Fruit fly (Drosophila melanogaster) whole organism, embryonic: ENCODE data around the gene CG32554.

Source experiments
- BEAF-32 ChIP-seq: fragments of 200-800 bp; sonication (Bioruptor generic); optimal IDR thresholded peaks from 3 replicates; lab custom pipeline; 2017; ENCODE audit warnings: missing biosample characterization, missing genetic modification characterization, mild to moderate bottlenecking, moderate library complexity, missing genetic modification reagents
- CG10654 ChIP-seq: fragments of 200-800 bp; sonication (Bioruptor generic); optimal IDR thresholded peaks from 2 replicates; lab custom pipeline; 2016; ENCODE audit warnings: missing biosample characterization, missing genetic modification characterization
- CG13287 ChIP-seq: fragments of 200-800 bp; sonication (Bioruptor generic); IDR thresholded peaks from 2 replicates; pipeline ENCODE4 v1.3.6; 2022; ENCODE audit warnings: missing biosample characterization, missing genetic modification characterization; ENCODE audit not compliant: partially characterized antibody
- CG14710 ChIP-seq: fragments of 200-800 bp; sonication (Bioruptor generic); optimal IDR thresholded peaks from 3 replicates; lab custom pipeline; 2019; ENCODE audit warnings: missing biosample characterization, mild to moderate bottlenecking, missing genetic modification characterization, moderate library complexity
- CG14860 ChIP-seq: fragments of 200-800 bp; sonication (Bioruptor generic); IDR thresholded peaks from 3 replicates; pipeline ENCODE4 v1.3.6; 2022; ENCODE audit warnings: missing biosample characterization, missing genetic modification characterization; ENCODE audit not compliant: partially characterized antibody
- CG15514 ChIP-seq: fragments of 200-800 bp; sonication (Bioruptor generic); optimal IDR thresholded peaks from 3 replicates; lab custom pipeline; 2017; ENCODE audit warnings: missing biosample characterization, missing genetic modification characterization, mild to moderate bottlenecking, moderate library complexity, missing genetic modification reagents
- CG1603 ChIP-seq: fragments of 200-800 bp; sonication (Bioruptor generic); optimal IDR thresholded peaks from 2 replicates; lab custom pipeline; 2019; ENCODE audit warnings: missing biosample characterization, mild to moderate bottlenecking, missing genetic modification characterization, moderate library complexity
- CG16779 ChIP-seq: fragments of 200-800 bp; sonication (Bioruptor generic); IDR thresholded peaks from 2 replicates; pipeline ENCODE4 v1.3.6; 2022; ENCODE audit warnings: missing biosample characterization, missing genetic modification characterization
- CG16813 ChIP-seq: fragments of 200-800 bp; sonication (Bioruptor generic); IDR thresholded peaks from 3 replicates; pipeline ENCODE4 v1.3.6; 2022; ENCODE audit warnings: missing biosample characterization, missing genetic modification characterization; ENCODE audit not compliant: partially characterized antibody
- CG17186 ChIP-seq: fragments of 200-800 bp; sonication (Bioruptor generic); optimal IDR thresholded peaks from 3 replicates; lab custom pipeline; 2017; ENCODE audit warnings: missing biosample characterization, missing genetic modification reagents, missing genetic modification characterization
- CG17612 ChIP-seq: fragments of 200-800 bp; sonication (Bioruptor generic); IDR thresholded peaks from 2 replicates; pipeline ENCODE4 v1.3.6; 2022; ENCODE audit warnings: missing biosample characterization, missing genetic modification characterization
- CG18599 ChIP-seq: fragments of 200-800 bp; sonication (Bioruptor generic); optimal IDR thresholded peaks from 3 replicates; lab custom pipeline; 2017; ENCODE audit warnings: missing biosample characterization, missing genetic modification characterization, mild to moderate bottlenecking, moderate library complexity, missing genetic modification reagents
- CG2116 ChIP-seq: fragments of 200-800 bp; sonication (Bioruptor generic); optimal IDR thresholded peaks from 3 replicates; lab custom pipeline; 2018; ENCODE audit warnings: missing biosample characterization, mild to moderate bottlenecking, missing genetic modification characterization
- CG2129 ChIP-seq: fragments of 200-800 bp; sonication (Bioruptor generic); IDR thresholded peaks from 2 replicates; pipeline ENCODE4 v1.3.6; 2022; ENCODE audit warnings: missing biosample characterization, missing genetic modification characterization; ENCODE audit not compliant: partially characterized antibody
- CG3995 ChIP-seq: fragments of 200-800 bp; sonication (Bioruptor generic); optimal IDR thresholded peaks from 3 replicates; lab custom pipeline; 2016; ENCODE audit warnings: missing biosample characterization, missing genetic modification characterization
- CG42726 ChIP-seq: fragments of 200-800 bp; sonication (Bioruptor generic); IDR thresholded peaks from 2 replicates; pipeline ENCODE4 v1.3.6; 2022; ENCODE audit warnings: missing biosample characterization, missing genetic modification characterization; ENCODE audit not compliant: partially characterized antibody
- CG6791 ChIP-seq: fragments of 200-800 bp; sonication (Bioruptor generic); IDR thresholded peaks from 3 replicates; pipeline ENCODE4 v1.3.6; 2022; ENCODE audit warnings: missing biosample characterization, missing genetic modification characterization; ENCODE audit not compliant: partially characterized antibody
- CG7271 ChIP-seq: fragments of 200-800 bp; sonication (Bioruptor generic); optimal IDR thresholded peaks from 2 replicates; lab custom pipeline; 2018; ENCODE audit warnings: missing biosample characterization, mild to moderate bottlenecking, missing genetic modification characterization, moderate library complexity
- CG7963 ChIP-seq: fragments of 200-800 bp; sonication (Bioruptor generic); IDR thresholded peaks from 3 replicates; pipeline ENCODE4 v1.3.6; 2022; ENCODE audit warnings: missing biosample characterization, missing genetic modification characterization; ENCODE audit not compliant: partially characterized antibody
- D19B ChIP-seq: fragments of 200-800 bp; sonication (Bioruptor generic); optimal IDR thresholded peaks from 2 replicates; lab custom pipeline; 2017; ENCODE audit warnings: missing biosample characterization, mild to moderate bottlenecking, missing genetic modification characterization
- Doc3 ChIP-seq: fragments of 200-800 bp; sonication (Bioruptor generic); IDR thresholded peaks from 3 replicates; pipeline ENCODE4 v1.3.6; 2022; ENCODE audit warnings: missing biosample characterization, missing genetic modification characterization; ENCODE audit not compliant: partially characterized antibody
- Dp ChIP-seq: fragments of 200-800 bp; sonication (Bioruptor generic); optimal IDR thresholded peaks from 2 replicates; lab custom pipeline; 2018; ENCODE audit warnings: missing biosample characterization, mild to moderate bottlenecking, missing genetic modification characterization, moderate library complexity
- Dref ChIP-seq: fragments of 200-800 bp; sonication (Bioruptor generic); IDR thresholded peaks from 2 replicates; pipeline ENCODE4 v1.3.6; 2022; ENCODE audit warnings: missing biosample characterization, missing genetic modification characterization
- E2f2 ChIP-seq: fragments of 200-800 bp; sonication (Bioruptor generic); IDR thresholded peaks from 2 replicates; pipeline ENCODE4 v1.3.6; 2022; ENCODE audit warnings: missing biosample characterization, missing genetic modification characterization
- Ets97D ChIP-seq: fragments of 200-800 bp; sonication (Bioruptor generic); optimal IDR thresholded peaks from 3 replicates; lab custom pipeline; 2016; ENCODE audit warnings: missing biosample characterization, missing genetic modification characterization
- HLH4C ChIP-seq: fragments of 200-800 bp; sonication (Bioruptor generic); IDR thresholded peaks from 3 replicates; pipeline ENCODE4 v1.3.6; 2022; ENCODE audit warnings: missing biosample characterization, missing genetic modification characterization; ENCODE audit not compliant: partially characterized antibody
- MBD-R2 ChIP-seq: fragments of 200-800 bp; sonication (Bioruptor generic); IDR thresholded peaks from 2 replicates; pipeline ENCODE4 v1.3.6; 2022; ENCODE audit warnings: missing biosample characterization, missing genetic modification characterization
- Myb ChIP-seq: fragments of 200-800 bp; sonication (Bioruptor generic); optimal IDR thresholded peaks from 2 replicates; lab custom pipeline; 2016; ENCODE audit warnings: missing biosample characterization, missing genetic modification characterization
- Opbp ChIP-seq: fragments of 200-800 bp; sonication (Bioruptor generic); IDR thresholded peaks from 3 replicates; pipeline ENCODE4 v1.3.6; 2022; ENCODE audit warnings: missing biosample characterization, missing genetic modification characterization; ENCODE audit not compliant: partially characterized antibody
- Side ChIP-seq: fragments of 200-800 bp; sonication (Bioruptor generic); optimal IDR thresholded peaks from 2 replicates; lab custom pipeline; 2016; ENCODE audit warnings: missing biosample characterization, missing genetic modification characterization
- Sin3A ChIP-seq: fragments of >200 bp; optimal IDR thresholded peaks from 2 replicates; lab custom pipeline; 2018
- Sry-δ ChIP-seq: fragments of 200-800 bp; sonication (Bioruptor generic); optimal IDR thresholded peaks from 2 replicates; lab custom pipeline; 2016; ENCODE audit warnings: missing biosample characterization, missing genetic modification characterization
- Xbp1 ChIP-seq: fragments of 200-800 bp; sonication (Bioruptor generic); optimal IDR thresholded peaks from 3 replicates; lab custom pipeline; 2016; ENCODE audit warnings: missing biosample characterization, mild to moderate bottlenecking, missing genetic modification characterization
- bbx ChIP-seq: fragments of 200-800 bp; sonication (Bioruptor generic); IDR thresholded peaks from 2 replicates; pipeline ENCODE4 v1.3.6; 2022; ENCODE audit warnings: missing biosample characterization, missing genetic modification characterization; ENCODE audit not compliant: partially characterized antibody
- chinmo ChIP-seq: fragments of 200-800 bp; sonication (Bioruptor generic); IDR thresholded peaks from 4 replicates; pipeline ENCODE4 v1.3.6; 2022; ENCODE audit warnings: missing biosample characterization, missing genetic modification characterization; ENCODE audit not compliant: partially characterized antibody
- crp ChIP-seq, 2 experiments: fragments of 200-800 bp; sonication (Bioruptor generic); optimal IDR thresholded peaks; 2 replicates in 1 of 2; 3 replicates in 1 of 2; lab custom pipeline; 2017; ENCODE audit warnings: missing biosample characterization in 2 of 2, missing genetic modification characterization in 2 of 2, mild to moderate bottlenecking in 1 of 2, moderate library complexity in 1 of 2
- hb ChIP-seq: fragments of 200-800 bp; sonication (Bioruptor generic); IDR thresholded peaks from 3 replicates; pipeline ENCODE4 v1.3.6; 2022; ENCODE audit warnings: missing biosample characterization, missing genetic modification characterization; ENCODE audit not compliant: partially characterized antibody
- hbn ChIP-seq: fragments of 200-800 bp; sonication (Bioruptor generic); IDR thresholded peaks from 2 replicates; pipeline ENCODE4 v1.3.6; 2022; ENCODE audit warnings: missing biosample characterization, missing genetic modification characterization; ENCODE audit not compliant: partially characterized antibody
- kni ChIP-seq: fragments of 200-800 bp; sonication (Bioruptor generic); optimal IDR thresholded peaks from 3 replicates; lab custom pipeline; 2017; ENCODE audit warnings: mild to moderate bottlenecking, missing biosample characterization, missing genetic modification reagents, missing genetic modification characterization
- knrl ChIP-seq: fragments of 200-800 bp; sonication (Bioruptor generic); IDR thresholded peaks from 3 replicates; pipeline ENCODE4 v1.3.6; 2022; ENCODE audit warnings: missing biosample characterization, missing genetic modification characterization; ENCODE audit not compliant: partially characterized antibody
- maf-S ChIP-seq: fragments of 200-800 bp; sonication (Bioruptor generic); optimal IDR thresholded peaks from 2 replicates; lab custom pipeline; 2016; ENCODE audit warnings: missing biosample characterization, missing genetic modification characterization
- phol ChIP-seq: fragments of 200-800 bp; sonication (Bioruptor generic); optimal IDR thresholded peaks from 3 replicates; lab custom pipeline; 2018; ENCODE audit warnings: missing biosample characterization, mild to moderate bottlenecking, missing genetic modification characterization, moderate library complexity
- scrt ChIP-seq: fragments of 200-800 bp; sonication (Bioruptor generic); optimal IDR thresholded peaks from 2 replicates; lab custom pipeline; 2018; ENCODE audit warnings: missing biosample characterization, mild to moderate bottlenecking, missing genetic modification characterization, moderate library complexity
- sens ChIP-seq: fragments of 200-800 bp; sonication (Bioruptor generic); peaks from one replicate; lab custom pipeline; 2016; ENCODE audit warnings: missing biosample characterization, missing genetic modification characterization
- tna ChIP-seq: fragments of 200-800 bp; sonication (Bioruptor generic); IDR thresholded peaks from 2 replicates; pipeline ENCODE4 v1.3.6; 2022; ENCODE audit warnings: missing biosample characterization, missing genetic modification characterization; ENCODE audit not compliant: partially characterized antibody
- ttk ChIP-seq: fragments of 200-800 bp; sonication (Bioruptor generic); IDR thresholded peaks from 2 replicates; pipeline ENCODE4 v2.1.2; 2022; ENCODE audit warnings: missing biosample characterization, missing genetic modification characterization
- vnd ChIP-seq: fragments of 200-800 bp; sonication (Bioruptor generic); IDR thresholded peaks from 3 replicates; pipeline ENCODE4 v1.3.6; 2022; ENCODE audit warnings: missing biosample characterization, missing genetic modification characterization; ENCODE audit not compliant: partially characterized antibody
- zen2 ChIP-seq: fragments of 200-800 bp; sonication (Bioruptor generic); IDR thresholded peaks from 3 replicates; pipeline ENCODE4 v1.3.6; 2022; ENCODE audit warnings: missing biosample characterization, missing genetic modification characterization; ENCODE audit not compliant: partially characterized antibody

Gene CG32554

dm6 chrX:17852457-17852856 lies at the start of gene CG32554:
CG32554 (minus strand) TSS chrX:17852685.
- TF ChIP-seq tna (GFP tag; lab: Robert Waterston, UW), result peak; percentile 85
- TF ChIP-seq phol (tag; lab: Kevin White, UChicago), result peak; percentile 75
- peak; percentile 85 for TF ChIP-seq E2f2
- peak; percentile 96 for TF ChIP-seq CG13287 (GFP tag; lab: Robert Waterston, UW)
- no peak for TF ChIP-seq CG10654 (GFP tag; lab: Kevin White, UChicago)
- TF ChIP-seq CG42726 (GFP tag; lab: Robert Waterston, UW), result peak; percentile 80; the same call in 1 of the 2 replicates
- TF ChIP-seq CG1603 (tag; lab: Kevin White, UChicago), result peak; percentile 24
- TF ChIP-seq CG14710 (tag; lab: Kevin White, UChicago), result peak; percentile 39
- TF ChIP-seq chinmo (GFP tag; lab: Robert Waterston, UW), result peak; percentile 83; the same call in 2 of the 4 replicates
- peak; percentile 82 for TF ChIP-seq CG17186 (GFP tag; lab: Kevin White, UChicago)
- TF ChIP-seq CG14860 (GFP tag; lab: Robert Waterston, UW), result peak; percentile 81
- peak; percentile 83 for TF ChIP-seq vnd (GFP tag; lab: Robert Waterston, UW)
- peak; percentile 91 for TF ChIP-seq zen2 (GFP tag; lab: Robert Waterston, UW)
- TF ChIP-seq CG15514, result peak; percentile 48
- no peak for TF ChIP-seq D19B (GFP tag; lab: Kevin White, UChicago)
- peak; percentile 47 for TF ChIP-seq CG2116 (GFP tag; lab: Kevin White, UChicago)
- peak; percentile 90 for TF ChIP-seq CG6791 (GFP tag; lab: Robert Waterston, UW)
- peak; percentile 16 for TF ChIP-seq scrt (GFP tag; lab: Kevin White, UChicago)
- TF ChIP-seq maf-S (GFP tag; lab: Kevin White, UChicago), result no peak
- no peak for TF ChIP-seq ttk
- TF ChIP-seq hb (GFP tag; lab: Robert Waterston, UW), result peak; percentile 83
- TF ChIP-seq CG7271 (tag; lab: Kevin White, UChicago), result no peak
- TF ChIP-seq MBD-R2 (GFP tag; lab: Robert Waterston, UW), result peak; percentile 69
- TF ChIP-seq bbx (GFP tag; lab: Robert Waterston, UW), result peak; percentile 91
- peak; percentile 23 for TF ChIP-seq Ets97D (GFP tag; lab: Kevin White, UChicago)
- TF ChIP-seq Sin3A (lab: Kevin White, UChicago), result peak; percentile 5
- peak; percentile 55 for TF ChIP-seq sens (GFP tag; lab: Kevin White, UChicago)
- TF ChIP-seq Doc3, result peak; percentile 90
- TF ChIP-seq Dp (GFP tag; lab: Kevin White, UChicago), result peak; percentile 81
- peak; percentile 64 for TF ChIP-seq Sry-δ (GFP tag; lab: Kevin White, UChicago)
- peak; percentile 68 for TF ChIP-seq CG3995
- TF ChIP-seq Side (GFP tag; lab: Kevin White, UChicago), result no peak
- no peak for TF ChIP-seq Xbp1 (GFP tag; lab: Kevin White, UChicago)
- peak; percentile 83 for TF ChIP-seq BEAF-32 (GFP tag; lab: Kevin White, UChicago)
- peak; percentile 88; the same call in 2 of the 3 replicates for TF ChIP-seq Opbp (GFP tag; lab: Robert Waterston, UW)
- TF ChIP-seq CG17612, result no peak
- peak; percentile 77 for TF ChIP-seq CG2129 (GFP tag; lab: Robert Waterston, UW)
- TF ChIP-seq Myb (GFP tag; lab: Kevin White, UChicago), result peak; percentile 61
- TF ChIP-seq crp (GFP tag; optimal IDR thresholded peaks at IDR 0.05; lab: Kevin White, UChicago), result peak in 1 of 2 experiments; percentile 60
- TF ChIP-seq kni (GFP tag; lab: Kevin White, UChicago), result no peak
- TF ChIP-seq Dref (GFP tag; lab: Robert Waterston, UW), result peak; percentile 73
- peak; percentile 84 for TF ChIP-seq CG7963
- TF ChIP-seq CG16813 (GFP tag; lab: Robert Waterston, UW), result peak; percentile 86
- TF ChIP-seq HLH4C (GFP tag; lab: Robert Waterston, UW), result peak; percentile 88
- TF ChIP-seq CG18599 (GFP tag; lab: Kevin White, UChicago), result no peak
- no peak for TF ChIP-seq CG16779 (GFP tag; lab: Robert Waterston, UW)
- TF ChIP-seq hbn, result peak; percentile 92
- TF ChIP-seq knrl (GFP tag; lab: Robert Waterston, UW), result peak; percentile 86
